Worm (Caenorhabditis elegans) whole organism, L4 larva: ENCODE measurements around the gene Y57G11C.1147.

Experiments
- F10B5.3 ChIP-seq: sonication (generic microtip); optimal IDR thresholded peaks from 2 replicates; lab custom pipeline; 2016; ENCODE audit warnings: mild to moderate bottlenecking, missing genetic modification characterization, missing compliant biosample characterization
- F26F4.8 ChIP-seq: fragments of 200-800 bp; sonication (Bioruptor generic); conservative IDR thresholded peaks from 2 replicates; pipeline ENCODE4 v1.3.6; 2022; ENCODE audit warnings: missing genetic modification characterization, missing compliant biosample characterization
- F44E2.7 ChIP-seq: fragments of 200-800 bp; sonication (Bioruptor generic); IDR thresholded peaks from 2 replicates; pipeline ENCODE4 v2.1.2; 2022; ENCODE audit warnings: missing genetic modification characterization, missing compliant biosample characterization
- F49E8.2 ChIP-seq: sonication (generic microtip); optimal IDR thresholded peaks from 2 replicates; lab custom pipeline; 2016; ENCODE audit warnings: missing compliant biosample characterization, mild to moderate bottlenecking, missing genetic modification characterization, borderline replicate concordance
- Y5F2A.4 ChIP-seq: fragments of 200-800 bp; sonication (Bioruptor generic); optimal IDR thresholded peaks from 2 replicates; lab custom pipeline; 2018; ENCODE audit warnings: mild to moderate bottlenecking, missing genetic modification characterization, missing compliant biosample characterization
- ZK546.5 ChIP-seq, 2 experiments: sonication (generic microtip); optimal IDR thresholded peaks; 2 replicates each; lab custom pipeline; 2017; ENCODE audit warnings: missing biosample characterization in 2 of 2, missing genetic modification characterization in 2 of 2
- attf-4 ChIP-seq: sonication (generic microtip); optimal IDR thresholded peaks from 3 replicates; lab custom pipeline; 2017; ENCODE audit warnings: missing biosample characterization, missing genetic modification characterization
- ceh-20 ChIP-seq: fragments of 200-800 bp; sonication (Bioruptor generic); IDR thresholded peaks from 2 replicates; pipeline ENCODE4 v1.3.6; 2022; ENCODE audit warnings: missing genetic modification reagents, missing genetic modification characterization, missing compliant biosample characterization
- ceh-28 ChIP-seq: fragments of 150-350 bp; optimal IDR thresholded peaks from 2 replicates; lab custom pipeline; 2014; ENCODE audit warnings: missing biosample characterization, missing genetic modification reagents, missing genetic modification characterization
- ceh-62 ChIP-seq: sonication (generic microtip); optimal IDR thresholded peaks from 2 replicates; lab custom pipeline; 2017; ENCODE audit warnings: missing biosample characterization, missing genetic modification characterization
- ces-1 ChIP-seq: fragments of 150-350 bp; sonication (generic microtip); optimal IDR thresholded peaks from 4 replicates; lab custom pipeline; 2014; ENCODE audit warnings: missing biosample characterization, missing genetic modification reagents, missing genetic modification characterization
- cey-2 ChIP-seq: sonication (generic microtip); optimal IDR thresholded peaks from 3 replicates; lab custom pipeline; 2017; ENCODE audit warnings: missing genetic modification characterization, mild to moderate bottlenecking, missing compliant biosample characterization, antibody characterized with exemption, borderline replicate concordance; ENCODE audit not compliant: insufficient read depth
- ctbp-1 ChIP-seq: fragments of 200-800 bp; sonication (Bioruptor generic); IDR thresholded peaks from 2 replicates; pipeline ENCODE4 v1.3.6; 2022; ENCODE audit warnings: missing genetic modification reagents, missing genetic modification characterization, missing compliant biosample characterization
- dmd-6 ChIP-seq: fragments of 200-800 bp; sonication (Bioruptor generic); IDR thresholded peaks from 2 replicates; pipeline ENCODE4 v1.3.6; 2022; ENCODE audit warnings: missing genetic modification reagents, missing genetic modification characterization, missing compliant biosample characterization
- dpl-1 ChIP-seq: fragments of 150-350 bp; optimal IDR thresholded peaks from 2 replicates; lab custom pipeline; 2014; ENCODE audit warnings: missing biosample characterization, missing genetic modification reagents, missing genetic modification characterization
- dve-1 ChIP-seq: sonication (generic microtip); optimal IDR thresholded peaks from 2 replicates; lab custom pipeline; 2017; ENCODE audit warnings: antibody characterized with exemption, mild to moderate bottlenecking, missing genetic modification characterization, missing compliant biosample characterization; ENCODE audit not compliant: insufficient read depth
- egl-43 ChIP-seq: fragments of 200-800 bp; sonication (Bioruptor generic); IDR thresholded peaks from 2 replicates; pipeline ENCODE4 v1.3.6; 2022; ENCODE audit warnings: missing genetic modification reagents, missing genetic modification characterization, missing compliant biosample characterization
- fkh-10 ChIP-seq: fragments of 150-350 bp; optimal IDR thresholded peaks from 2 replicates; lab custom pipeline; 2014; ENCODE audit warnings: missing biosample characterization, missing genetic modification reagents, missing genetic modification characterization
- gei-8 ChIP-seq: fragments of 200-800 bp; sonication (Bioruptor generic); optimal IDR thresholded peaks from 2 replicates; lab custom pipeline; 2018; ENCODE audit warnings: mild to moderate bottlenecking, missing genetic modification characterization, missing compliant biosample characterization
- hif-1 ChIP-seq, 2 experiments: sonication (generic microtip); optimal IDR thresholded peaks; 2 replicates each; lab custom pipeline; 2016 to 2017; ENCODE audit warnings: missing compliant biosample characterization in 2 of 2, missing genetic modification characterization in 2 of 2, missing genetic modification reagents in 2 of 2, missing genotype in 2 of 2, mild to moderate bottlenecking in 1 of 2
- jun-1 ChIP-seq: fragments of 150-350 bp; optimal IDR thresholded peaks from 2 replicates; lab custom pipeline; 2014; ENCODE audit warnings: missing biosample characterization, missing genetic modification reagents, missing genetic modification characterization
- lim-7 ChIP-seq: fragments of 200-800 bp; sonication (Bioruptor generic); IDR thresholded peaks from 2 replicates; pipeline ENCODE4 v1.3.6; 2022; ENCODE audit warnings: missing genetic modification characterization, missing compliant biosample characterization
- lin-15B ChIP-seq: fragments of 150-350 bp; sonication (generic microtip); optimal IDR thresholded peaks from 3 replicates; lab custom pipeline; 2014; ENCODE audit warnings: missing biosample characterization, missing genetic modification characterization
- lin-39 ChIP-seq: fragments of 150-350 bp; optimal IDR thresholded peaks from 2 replicates; lab custom pipeline; 2014; ENCODE audit warnings: missing biosample characterization, missing genetic modification reagents, missing genetic modification characterization
- lir-3 ChIP-seq: sonication (generic microtip); optimal IDR thresholded peaks from 2 replicates; lab custom pipeline; 2016; ENCODE audit warnings: mild to moderate bottlenecking, missing genetic modification characterization, missing compliant biosample characterization
- lsy-2 ChIP-seq, 2 experiments: fragments of 150-350 bp in 1 of 2; sonication (generic microtip) in 1 of 2; optimal IDR thresholded peaks; 2 replicates each; lab custom pipeline; 2014 to 2017; ENCODE audit warnings: missing biosample characterization in 2 of 2, missing genetic modification characterization in 2 of 2
- madf-5 ChIP-seq, 2 experiments: fragments of 200-800 bp; sonication (Bioruptor generic); IDR thresholded peaks; 2 replicates each; pipeline ENCODE4 v1.3.6; 2022; ENCODE audit warnings: missing compliant biosample characterization in 2 of 2, missing genetic modification characterization in 2 of 2
- madf-9 ChIP-seq: fragments of 200-800 bp; sonication (Bioruptor generic); conservative IDR thresholded peaks from 2 replicates; pipeline ENCODE4 v1.3.6; 2022; ENCODE audit warnings: missing genetic modification reagents, missing genetic modification characterization, missing compliant biosample characterization
- mdl-1 ChIP-seq, 2 experiments: fragments of 150-350 bp in 1 of 2; sonication (generic microtip) in 1 of 2; optimal IDR thresholded peaks; 2 replicates each; lab custom pipeline; 2014 to 2017; ENCODE audit warnings: missing biosample characterization in 2 of 2, missing genetic modification characterization in 2 of 2
- mdt-29 ChIP-seq: fragments of 200-800 bp; sonication (Bioruptor generic); IDR thresholded peaks from 2 replicates; pipeline ENCODE4 v1.3.6; 2022; ENCODE audit warnings: missing genetic modification reagents, missing genetic modification characterization, missing compliant biosample characterization
- mep-1 ChIP-seq: fragments of 150-350 bp; sonication (generic microtip); optimal IDR thresholded peaks from 3 replicates; lab custom pipeline; 2014; ENCODE audit warnings: missing biosample characterization, missing genetic modification characterization
- mes-2 ChIP-seq: sonication (generic microtip); optimal IDR thresholded peaks from 2 replicates; lab custom pipeline; 2016; ENCODE audit warnings: missing genotype, mild to moderate bottlenecking, missing genetic modification characterization, missing compliant biosample characterization; ENCODE audit not compliant: poor library complexity, severe bottlenecking
- nhr-111 ChIP-seq: fragments of 200-800 bp; sonication (Bioruptor generic); optimal IDR thresholded peaks from 2 replicates; lab custom pipeline; 2018; ENCODE audit warnings: mild to moderate bottlenecking, missing genetic modification characterization, missing compliant biosample characterization
- nhr-25 ChIP-seq: sonication (generic microtip); optimal IDR thresholded peaks from 2 replicates; lab custom pipeline; 2017; ENCODE audit warnings: missing genetic modification characterization, mild to moderate bottlenecking, missing compliant biosample characterization, antibody characterized with exemption, moderate library complexity, borderline replicate concordance; ENCODE audit not compliant: insufficient read depth
- nhr-41 ChIP-seq: fragments of 200-800 bp; sonication (Bioruptor generic); IDR thresholded peaks from 2 replicates; pipeline ENCODE4 v1.3.6; 2022; ENCODE audit warnings: missing genetic modification reagents, missing genetic modification characterization, missing compliant biosample characterization
- nhr-6 ChIP-seq: fragments of 150-350 bp; optimal IDR thresholded peaks from 2 replicates; lab custom pipeline; 2014; ENCODE audit warnings: missing biosample characterization, missing genetic modification characterization
- nhr-76 ChIP-seq: fragments of 150-350 bp; optimal IDR thresholded peaks from 2 replicates; lab custom pipeline; 2014; ENCODE audit warnings: missing biosample characterization, missing genetic modification characterization
- nhr-77 ChIP-seq: fragments of 150-350 bp; optimal IDR thresholded peaks from 2 replicates; lab custom pipeline; 2014; ENCODE audit warnings: missing biosample characterization, missing genetic modification characterization
- pha-4 ChIP-seq, 2 experiments: fragments of 150-350 bp in 1 of 2; fragments of 200-800 bp in 1 of 2; sonication (Bioruptor generic) in 1 of 2; IDR thresholded peaks in 1 of 2; optimal IDR thresholded peaks in 1 of 2; 2 replicates each; pipeline versions ENCODE4 v1.3.6 to Lab custom; 2014 to 2022; ENCODE audit warnings: missing genetic modification characterization in 2 of 2, missing genetic modification reagents in 2 of 2, missing biosample characterization in 1 of 2, missing compliant biosample characterization in 1 of 2
- rbr-2 ChIP-seq: sonication (generic microtip); optimal IDR thresholded peaks from 2 replicates; lab custom pipeline; 2016; ENCODE audit warnings: missing genotype, missing genetic modification characterization, missing compliant biosample characterization
- sdz-12 ChIP-seq: fragments of 200-800 bp; sonication (Bioruptor generic); optimal IDR thresholded peaks from 2 replicates; lab custom pipeline; 2018; ENCODE audit warnings: mild to moderate bottlenecking, missing genetic modification characterization, missing compliant biosample characterization
- spr-3 ChIP-seq: fragments of 200-800 bp; sonication (Bioruptor generic); optimal IDR thresholded peaks from 2 replicates; lab custom pipeline; 2018; ENCODE audit warnings: mild to moderate bottlenecking, missing genetic modification characterization, missing compliant biosample characterization
- tag-97 ChIP-seq: fragments of 200-800 bp; sonication (Bioruptor generic); IDR thresholded peaks from 2 replicates; pipeline ENCODE4 v1.3.6; 2022; ENCODE audit warnings: missing genetic modification characterization, missing compliant biosample characterization
- unc-130 ChIP-seq: sonication (generic microtip); optimal IDR thresholded peaks from 2 replicates; lab custom pipeline; 2016; ENCODE audit warnings: missing genetic modification reagents, missing genetic modification characterization, missing compliant biosample characterization
- zag-1 ChIP-seq: fragments of 150-350 bp; optimal IDR thresholded peaks from 2 replicates; lab custom pipeline; 2014; ENCODE audit warnings: missing biosample characterization, missing genetic modification characterization
- zip-11 ChIP-seq: fragments of 200-800 bp; sonication (Bioruptor generic); IDR thresholded peaks from 2 replicates; pipeline ENCODE4 v1.3.6; 2022; ENCODE audit warnings: missing genetic modification characterization, missing compliant biosample characterization
- ztf-11 ChIP-seq: fragments of 150-350 bp; optimal IDR thresholded peaks from 2 replicates; lab custom pipeline; 2014; ENCODE audit warnings: missing biosample characterization, missing genetic modification characterization

Y57G11C.1147 gene

ce11 chrIV:14786374-14787136 lies 10.8 kb downstream of the Y57G11C.1147 start, which contains the start of gene melo-1 (continued):
- TF ChIP-seq F49E8.2 (no peak), ceh-28 (no peak), nhr-41 (GFP tag; lab: Robert Waterston, UW) (no peak), gei-8 (GFP tag; lab: Kevin White, UChicago) (no peak), mdt-29 (no peak), dmd-6 (peak; percentile 23; the same call in 1 of the 2 replicates), hif-1 (tag; optimal IDR thresholded peaks at IDR 0.05; lab: Kevin White, UChicago) (peak in 1 of 2 experiments; percentile 7), rbr-2 (tag; lab: Kevin White, UChicago) (no peak), dpl-1 (peak; percentile 41), nhr-77 (tag; lab: Kevin White, UChicago) (no peak), pha-4 (GFP tag; IDR thresholded peaks at IDR 0.05; lab: Robert Waterston, UW) (no peak), pha-4 (tag; optimal IDR thresholded peaks at IDR 0.05; lab: Kevin White, UChicago) (no peak), mep-1 (tag; lab: Kevin White, UChicago) (peak; percentile 47), lsy-2 (tag; optimal IDR thresholded peaks at IDR 0.05; lab: Kevin White, UChicago) (peak in 1 of 2 experiments; percentile 60), mdl-1 (tag; optimal IDR thresholded peaks at IDR 0.05; lab: Kevin White, UChicago) (no peak), ces-1 (GFP tag; lab: Kevin White, UChicago) (no peak), unc-130 (GFP tag; lab: Kevin White, UChicago) (no peak), lin-15B (tag; lab: Kevin White, UChicago) (no peak), lir-3 (no peak), F26F4.8 (GFP tag; lab: Robert Waterston, UW) (no peak), ceh-20 (no peak), zip-11 (no peak), nhr-111 (GFP tag; lab: Kevin White, UChicago) (no peak), nhr-25 (tag; lab: Kevin White, UChicago) (no peak), mes-2 (tag; lab: Kevin White, UChicago) (peak; percentile 31), dve-1 (peak; percentile 74), cey-2 (tag; lab: Kevin White, UChicago) (no peak), ZK546.5 (tag; optimal IDR thresholded peaks at IDR 0.05; lab: Kevin White, UChicago) (no peak), jun-1 (peak; percentile 4), sdz-12 (GFP tag; lab: Kevin White, UChicago) (no peak), zag-1 (tag; lab: Kevin White, UChicago) (no peak), nhr-76 (tag; lab: Kevin White, UChicago) (no peak), ceh-62 (no peak), madf-9 (no peak), lin-39 (tag; lab: Kevin White, UChicago) (no peak), spr-3 (GFP tag; lab: Kevin White, UChicago) (no peak), attf-4 (tag; lab: Kevin White, UChicago) (no peak), F10B5.3 (tag; lab: Kevin White, UChicago) (no peak), lim-7 (GFP tag; lab: Robert Waterston, UW) (no peak), Y5F2A.4 (no peak), fkh-10 (GFP tag; lab: Kevin White, UChicago) (no peak), nhr-6 (tag; lab: Kevin White, UChicago) (peak; percentile 26), madf-5 (GFP tag; IDR thresholded peaks at IDR 0.05; lab: Robert Waterston, UW) (no peak), ctbp-1 (no peak), F44E2.7 (GFP tag; lab: Robert Waterston, UW) (no peak), tag-97 (no peak), egl-43 (GFP tag; lab: Robert Waterston, UW) (no peak), ztf-11 (tag; lab: Kevin White, UChicago) (no peak)
- TF ChIP-seq, all 104 proteins: peak for 21
